Worm (Caenorhabditis elegans) whole organism, L1 larva: ENCODE results near the gene W02C12.2.

Experiments
- ama-1 ChIP-seq: fragments of 150-350 bp; optimal IDR thresholded peaks from 2 replicates; lab custom pipeline; 2014
- lin-39 ChIP-seq: fragments of 150-350 bp; optimal IDR thresholded peaks from 2 replicates; lab custom pipeline; 2014; ENCODE audit warnings: missing biosample characterization, missing genetic modification reagents, missing genetic modification characterization
- nhr-11 ChIP-seq: fragments of 150-350 bp; optimal IDR thresholded peaks from 2 replicates; lab custom pipeline; 2014; ENCODE audit warnings: missing biosample characterization, missing genetic modification characterization
- nhr-12 ChIP-seq: sonication (generic microtip); optimal IDR thresholded peaks from 2 replicates; lab custom pipeline; 2017; ENCODE audit warnings: missing biosample characterization, missing genetic modification characterization
- pqm-1 ChIP-seq: sonication (generic microtip); optimal IDR thresholded peaks from 3 replicates; lab custom pipeline; 2017; ENCODE audit warnings: missing biosample characterization, missing genetic modification characterization
- ztf-11 ChIP-seq, 2 experiments: sonication (generic microtip); optimal IDR thresholded peaks; 2 replicates each; lab custom pipeline; 2016 to 2017; ENCODE audit warnings: missing genetic modification characterization in 2 of 2, missing biosample characterization in 1 of 2, missing compliant biosample characterization in 1 of 2

DNA sequence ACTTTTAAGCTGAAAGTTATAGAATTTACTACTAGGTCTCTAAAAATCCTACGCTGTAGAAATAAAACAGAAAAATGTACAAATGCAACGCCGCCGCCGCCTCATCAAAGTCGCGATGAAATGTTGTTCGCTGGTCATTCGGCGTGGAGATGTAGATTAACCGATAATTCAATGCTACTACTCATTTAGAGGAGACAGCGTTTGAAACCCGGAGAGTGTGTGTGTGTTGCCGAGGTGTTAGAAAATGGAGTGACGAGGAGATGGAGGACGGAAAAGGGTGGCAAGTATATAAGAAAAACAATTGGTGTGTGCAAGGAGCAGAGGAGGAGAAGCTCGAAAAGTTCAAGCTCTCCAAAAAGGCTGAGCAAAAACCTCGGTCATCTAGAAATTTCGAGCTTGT lies 44.5 kb upstream of the W02C12.2 start:
- TF ChIP-seq ama-1 (lab: Kevin White, UChicago) (no peak), lin-39 (tag; lab: Kevin White, UChicago) (no peak), ztf-11 (tag; optimal IDR thresholded peaks at IDR 0.05; lab: Kevin White, UChicago) (no peak), nhr-11 (no peak), nhr-12 (tag; lab: Kevin White, UChicago) (no peak), pqm-1 (tag; lab: Kevin White, UChicago) (no peak)
